Worm (Caenorhabditis elegans) whole organism, L2 larva: ENCODE measurements around the gene zak-1.

ENCODE experiments used
- C34F6.9 ChIP-seq: fragments of 150-350 bp; optimal IDR thresholded peaks from 2 replicates; lab custom pipeline; 2014; ENCODE audit warnings: missing biosample characterization, missing genetic modification characterization
- F13H6.1 ChIP-seq: sonication (generic microtip); optimal IDR thresholded peaks from 2 replicates; lab custom pipeline; 2016; ENCODE audit warnings: missing genetic modification characterization, missing compliant biosample characterization
- Y55F3AM.14 ChIP-seq: fragments of 200-800 bp; sonication (Bioruptor generic); optimal IDR thresholded peaks from 2 replicates; lab custom pipeline; 2018; ENCODE audit warnings: mild to moderate bottlenecking, missing genetic modification characterization, missing compliant biosample characterization
- ZK546.5 ChIP-seq: sonication (generic microtip); optimal IDR thresholded peaks from 2 replicates; lab custom pipeline; 2017; ENCODE audit warnings: missing biosample characterization, missing genetic modification characterization
- alr-1 ChIP-seq: fragments of 150-350 bp; optimal IDR thresholded peaks from 2 replicates; lab custom pipeline; 2014; ENCODE audit warnings: missing biosample characterization, missing genetic modification characterization
- aly-2 ChIP-seq: fragments of 150-350 bp; optimal IDR thresholded peaks from 2 replicates; lab custom pipeline; 2014; ENCODE audit warnings: missing biosample characterization, missing genetic modification characterization
- ama-1 ChIP-seq: fragments of 150-350 bp; optimal IDR thresholded peaks from 2 replicates; lab custom pipeline; 2018; ENCODE audit warnings: inconsistent platforms
- blmp-1 ChIP-seq: sonication (generic microtip); optimal IDR thresholded peaks from 2 replicates; lab custom pipeline; 2017; ENCODE audit warnings: missing genetic modification characterization, mild to moderate bottlenecking, missing compliant biosample characterization, antibody characterized with exemption, moderate library complexity; ENCODE audit not compliant: insufficient read depth
- ceh-16 ChIP-seq: fragments of 150-350 bp; optimal IDR thresholded peaks from 2 replicates; lab custom pipeline; 2014; ENCODE audit warnings: missing biosample characterization, missing genetic modification characterization
- ceh-82 ChIP-seq: fragments of 150-350 bp; optimal IDR thresholded peaks from 2 replicates; lab custom pipeline; 2014; ENCODE audit warnings: missing biosample characterization, missing genetic modification characterization
- crh-2 ChIP-seq: sonication (generic microtip); optimal IDR thresholded peaks from 2 replicates; lab custom pipeline; 2017; ENCODE audit warnings: missing biosample characterization, missing genetic modification characterization
- dmd-4 ChIP-seq: sonication (generic microtip); optimal IDR thresholded peaks from 2 replicates; lab custom pipeline; 2017; ENCODE audit warnings: missing biosample characterization, missing genetic modification characterization
- egl-27 ChIP-seq: sonication (generic microtip); optimal IDR thresholded peaks from 3 replicates; lab custom pipeline; 2017; ENCODE audit warnings: missing biosample characterization, missing genetic modification reagents, missing genetic modification characterization
- elt-1 ChIP-seq: fragments of 150-350 bp; optimal IDR thresholded peaks from 2 replicates; lab custom pipeline; 2014; ENCODE audit warnings: missing biosample characterization, missing genetic modification characterization
- elt-3 ChIP-seq: sonication (generic microtip); optimal IDR thresholded peaks from 2 replicates; lab custom pipeline; 2017; ENCODE audit warnings: missing biosample characterization, missing genetic modification characterization
- fos-1 ChIP-seq: fragments of 150-350 bp; optimal IDR thresholded peaks from 2 replicates; lab custom pipeline; 2014; ENCODE audit warnings: missing biosample characterization, missing genetic modification characterization
- gmeb-1 ChIP-seq: fragments of 150-350 bp; optimal IDR thresholded peaks from 2 replicates; lab custom pipeline; 2014; ENCODE audit warnings: missing biosample characterization, missing genetic modification characterization
- lin-11 ChIP-seq: fragments of 150-350 bp; sonication (generic microtip); optimal IDR thresholded peaks from 2 replicates; lab custom pipeline; 2014; ENCODE audit warnings: missing biosample characterization, missing genetic modification characterization, inconsistent platforms, mixed read lengths
- lin-13 ChIP-seq: fragments of 150-350 bp; optimal IDR thresholded peaks from 2 replicates; lab custom pipeline; 2014; ENCODE audit warnings: missing biosample characterization, missing genetic modification reagents, missing genetic modification characterization
- lsy-2 ChIP-seq, 2 experiments: fragments of 150-350 bp in 1 of 2; sonication (generic microtip) in 1 of 2; optimal IDR thresholded peaks; 2 replicates each; lab custom pipeline; 2014 to 2017; ENCODE audit warnings: missing biosample characterization in 2 of 2, missing genetic modification characterization in 2 of 2
- mab-5 ChIP-seq: fragments of 150-350 bp; optimal IDR thresholded peaks from 2 replicates; lab custom pipeline; 2014; ENCODE audit warnings: missing biosample characterization, missing genetic modification characterization
- mbf-1 ChIP-seq: sonication (generic microtip); optimal IDR thresholded peaks from 2 replicates; lab custom pipeline; 2017; ENCODE audit warnings: missing biosample characterization, missing genetic modification characterization
- mdl-1 ChIP-seq, 2 experiments: fragments of 150-350 bp in 1 of 2; sonication (generic microtip) in 1 of 2; optimal IDR thresholded peaks; 2 replicates each; lab custom pipeline; 2017; ENCODE audit warnings: missing biosample characterization in 2 of 2, missing genetic modification characterization in 2 of 2
- nhr-129 ChIP-seq: fragments of 150-350 bp; optimal IDR thresholded peaks from 2 replicates; lab custom pipeline; 2014; ENCODE audit warnings: missing biosample characterization, missing genetic modification characterization
- nhr-21 ChIP-seq: fragments of 150-350 bp; optimal IDR thresholded peaks from 2 replicates; lab custom pipeline; 2014; ENCODE audit warnings: missing biosample characterization, missing genetic modification characterization
- nhr-23 ChIP-seq: fragments of 150-350 bp; optimal IDR thresholded peaks from 2 replicates; lab custom pipeline; 2014; ENCODE audit warnings: missing biosample characterization, missing genetic modification reagents, missing genetic modification characterization
- nhr-237 ChIP-seq: fragments of 150-350 bp; optimal IDR thresholded peaks from 2 replicates; lab custom pipeline; 2014; ENCODE audit warnings: missing biosample characterization, missing genetic modification characterization
- nhr-25 ChIP-seq: fragments of 150-350 bp; sonication (generic microtip); optimal IDR thresholded peaks from 3 replicates; lab custom pipeline; 2014; ENCODE audit warnings: missing biosample characterization, missing genetic modification characterization
- nhr-6 ChIP-seq: fragments of 150-350 bp; optimal IDR thresholded peaks from 2 replicates; lab custom pipeline; 2014; ENCODE audit warnings: missing biosample characterization, missing genetic modification characterization
- nhr-77 ChIP-seq: fragments of 150-350 bp; optimal IDR thresholded peaks from 2 replicates; lab custom pipeline; 2014; ENCODE audit warnings: missing biosample characterization, missing genetic modification characterization
- peb-1 ChIP-seq: fragments of 150-350 bp; optimal IDR thresholded peaks from 2 replicates; lab custom pipeline; 2014; ENCODE audit warnings: missing biosample characterization, missing genetic modification characterization
- sem-4 ChIP-seq: fragments of 150-350 bp; optimal IDR thresholded peaks from 2 replicates; lab custom pipeline; 2014; ENCODE audit warnings: missing biosample characterization, missing genetic modification reagents, missing genetic modification characterization
- skn-1 ChIP-seq: sonication (generic microtip); optimal IDR thresholded peaks from 2 replicates; lab custom pipeline; 2017; ENCODE audit warnings: missing biosample characterization, missing genetic modification characterization
- sma-3 ChIP-seq: sonication (generic microtip); optimal IDR thresholded peaks from 2 replicates; lab custom pipeline; 2016; ENCODE audit warnings: missing genetic modification reagents, missing genetic modification characterization, missing compliant biosample characterization
- sma-9 ChIP-seq, 2 experiments: fragments of 150-350 bp in 1 of 2; sonication (generic microtip) in 1 of 2; optimal IDR thresholded peaks; 2 replicates each; lab custom pipeline; 2014 to 2016; ENCODE audit warnings: missing genetic modification characterization in 2 of 2, mild to moderate bottlenecking in 1 of 2, missing biosample characterization in 1 of 2, missing compliant biosample characterization in 1 of 2, missing genetic modification reagents in 1 of 2, moderate library complexity in 1 of 2
- snpc-4 ChIP-seq: fragments of 150-350 bp; optimal IDR thresholded peaks from 2 replicates; lab custom pipeline; 2014; ENCODE audit warnings: missing biosample characterization, missing genetic modification characterization
- unc-39 ChIP-seq: fragments of 150-350 bp; optimal IDR thresholded peaks from 2 replicates; lab custom pipeline; 2014; ENCODE audit warnings: missing biosample characterization, missing genetic modification characterization
- unc-55 ChIP-seq: fragments of 150-350 bp; sonication (generic microtip); optimal IDR thresholded peaks from 3 replicates; lab custom pipeline; 2014; ENCODE audit warnings: missing biosample characterization, missing genetic modification reagents, missing genetic modification characterization
- unc-62 ChIP-seq: fragments of 150-350 bp; optimal IDR thresholded peaks from 2 replicates; lab custom pipeline; 2014; ENCODE audit warnings: missing biosample characterization, missing genetic modification reagents, missing genetic modification characterization
- zag-1 ChIP-seq: fragments of 150-350 bp; optimal IDR thresholded peaks from 2 replicates; lab custom pipeline; 2014; ENCODE audit warnings: missing biosample characterization, missing genetic modification characterization
- ztf-1 ChIP-seq: fragments of 200-800 bp; sonication (Bioruptor generic); conservative IDR thresholded peaks from 2 replicates; pipeline ENCODE4 v1.3.6; 2022; ENCODE audit warnings: missing genetic modification characterization, missing compliant biosample characterization
- ztf-11 ChIP-seq: sonication (generic microtip); optimal IDR thresholded peaks from 2 replicates; lab custom pipeline; 2017; ENCODE audit warnings: missing biosample characterization, missing genetic modification characterization
- ztf-4 ChIP-seq: fragments of 150-350 bp; optimal IDR thresholded peaks from 2 replicates; lab custom pipeline; 2014; ENCODE audit warnings: missing biosample characterization, missing genetic modification characterization

The zak-1 gene

ce11 chrIII:6869996-6870395 is 13.4 kb upstream of the zak-1 start, which contains the start of gene K04C2.8:
Gene K04C2.8, plus strand, starts transcription at chrIII:6870296.
- TF ChIP-seq ZK546.5 (tag; lab: Kevin White, UChicago) (no peak), nhr-21 (tag; lab: Kevin White, UChicago) (no peak), lsy-2 (tag; optimal IDR thresholded peaks at IDR 0.05; lab: Kevin White, UChicago) (no peak), dmd-4 (tag; lab: Kevin White, UChicago) (no peak), zag-1 (tag; lab: Kevin White, UChicago) (no peak), nhr-77 (tag; lab: Kevin White, UChicago) (no peak), egl-27 (tag; lab: Kevin White, UChicago) (no peak), crh-2 (tag; lab: Kevin White, UChicago) (no peak)

DNA sequence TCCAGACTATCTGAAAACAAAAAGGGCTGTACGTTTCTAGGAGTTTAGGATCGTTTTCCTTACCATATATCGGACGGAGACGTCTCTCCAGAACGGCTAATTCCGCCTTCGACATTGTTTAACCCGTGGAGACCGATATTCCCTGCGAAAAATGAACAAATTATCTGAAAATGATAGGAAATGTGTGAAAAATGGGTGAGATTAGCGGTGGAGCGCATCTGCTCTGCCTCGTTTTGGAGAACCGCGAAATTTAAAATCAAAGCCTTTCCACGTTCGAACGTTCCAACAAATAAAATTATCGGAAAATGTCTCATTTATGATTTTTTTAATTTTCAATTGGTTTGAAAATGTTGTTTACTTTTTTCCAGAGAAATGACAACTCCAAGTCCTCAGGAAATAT is 12.7 kb upstream of the zak-1 start, which contains the start of the genes cra-1 and kbp-1:
TSS of gene cra-1 (minus strand) at position 193 of the 400 bp plus-strand sequence.
TSS of gene kbp-1 (plus strand) at position 366 of the 400 bp plus-strand sequence.
- TF ChIP-seq lin-11 (no peak), mab-5 (no peak), mbf-1 (tag; lab: Kevin White, UChicago) (no peak), nhr-129 (tag; lab: Kevin White, UChicago) (peak; percentile 70), unc-39 (tag; lab: Kevin White, UChicago) (no peak), C34F6.9 (tag; lab: Kevin White, UChicago) (peak; percentile 66), F13H6.1 (tag; lab: Kevin White, UChicago) (no peak), crh-2 (tag; lab: Kevin White, UChicago) (peak; percentile 8), skn-1 (tag; lab: Kevin White, UChicago) (no peak), ztf-11 (tag; lab: Kevin White, UChicago) (no peak), aly-2 (tag; lab: Kevin White, UChicago) (no peak), ama-1 (lab: Kevin White, UChicago) (no peak), nhr-6 (no peak), alr-1 (tag; lab: Kevin White, UChicago) (no peak), fos-1 (tag; lab: Kevin White, UChicago) (no peak), ztf-1 (GFP tag; lab: Robert Waterston, UW) (no peak), elt-3 (tag; lab: Kevin White, UChicago) (no peak), sma-3 (GFP tag; lab: Kevin White, UChicago) (no peak), ZK546.5 (tag; lab: Kevin White, UChicago) (no peak), nhr-77 (tag; lab: Kevin White, UChicago) (no peak), lsy-2 (tag; optimal IDR thresholded peaks at IDR 0.05; lab: Kevin White, UChicago) (peak; percentile 1 to 59), ztf-4 (tag; lab: Kevin White, UChicago) (no peak), snpc-4 (no peak), egl-27 (tag; lab: Kevin White, UChicago) (no peak), unc-55 (GFP tag; lab: Kevin White, UChicago) (peak; percentile 64), mdl-1 (tag; optimal IDR thresholded peaks at IDR 0.05; lab: Kevin White, UChicago) (no peak), zag-1 (tag; lab: Kevin White, UChicago) (no peak), elt-1 (tag; lab: Kevin White, UChicago) (no peak), ceh-16 (no peak), sma-9 (GFP tag; optimal IDR thresholded peaks at IDR 0.05; lab: Kevin White, UChicago) (no peak), sma-9 (tag; optimal IDR thresholded peaks at IDR 0.05; lab: Kevin White, UChicago) (no peak), nhr-25 (tag; lab: Kevin White, UChicago) (no peak), sem-4 (tag; lab: Kevin White, UChicago) (no peak), ceh-82 (no peak), gmeb-1 (peak; percentile 83), unc-62 (GFP tag; lab: Kevin White, UChicago) (no peak), blmp-1 (no peak), nhr-23 (tag; lab: Kevin White, UChicago) (no peak), lin-13 (GFP tag; lab: Kevin White, UChicago) (peak; percentile 17), peb-1 (no peak), nhr-237 (tag; lab: Kevin White, UChicago) (no peak), Y55F3AM.14 (GFP tag; lab: Kevin White, UChicago) (no peak)
